Worm (Caenorhabditis elegans) whole organism, young adult: ENCODE results near the gene C34H4.5.

ENCODE experiments used
- C17E4.6 ChIP-seq: fragments of 200-800 bp; sonication (Bioruptor generic); IDR thresholded peaks from 2 replicates; pipeline ENCODE4 v1.3.6; 2022; ENCODE audit warnings: missing genetic modification reagents, missing genetic modification characterization, missing compliant biosample characterization
- D2030.7 ChIP-seq: fragments of 200-800 bp; sonication (Bioruptor generic); IDR thresholded peaks from 2 replicates; pipeline ENCODE4 v1.3.6; 2022; ENCODE audit warnings: missing genetic modification reagents, missing genetic modification characterization, missing compliant biosample characterization
- F10E7.11 ChIP-seq: sonication (generic microtip); optimal IDR thresholded peaks from 2 replicates; lab custom pipeline; 2017; ENCODE audit warnings: mild to moderate bottlenecking, missing genetic modification characterization, moderate library complexity, missing compliant biosample characterization
- F33H1.4 ChIP-seq: fragments of 200-800 bp; sonication (Bioruptor generic); IDR thresholded peaks from 2 replicates; pipeline ENCODE4 v1.3.6; 2022; ENCODE audit warnings: missing genetic modification reagents, missing genetic modification characterization, missing compliant biosample characterization
- Y53G8AR.9 ChIP-seq: fragments of 200-800 bp; sonication (Bioruptor generic); conservative IDR thresholded peaks from 2 replicates; pipeline ENCODE4 v1.3.6; 2022; ENCODE audit warnings: missing genetic modification reagents, missing genetic modification characterization, missing compliant biosample characterization
- Y95B8A.8 ChIP-seq: fragments of 200-800 bp; sonication (Bioruptor generic); IDR thresholded peaks from 2 replicates; pipeline ENCODE4 v1.3.6; 2022; ENCODE audit warnings: missing genetic modification reagents, missing genetic modification characterization, missing compliant biosample characterization
- aptf-3 ChIP-seq: fragments of 200-800 bp; sonication (Bioruptor generic); IDR thresholded peaks from 2 replicates; pipeline ENCODE4 v1.3.6; 2022; ENCODE audit warnings: missing genetic modification characterization, missing compliant biosample characterization
- atf-7 ChIP-seq: sonication (generic microtip); optimal IDR thresholded peaks from 2 replicates; lab custom pipeline; 2017; ENCODE audit warnings: mild to moderate bottlenecking, missing genetic modification characterization, missing compliant biosample characterization
- attf-5 ChIP-seq: fragments of 200-800 bp; sonication (Bioruptor generic); optimal IDR thresholded peaks from 2 replicates; lab custom pipeline; 2018; ENCODE audit warnings: mild to moderate bottlenecking, missing genetic modification characterization, missing compliant biosample characterization
- bed-1 ChIP-seq: fragments of 200-800 bp; sonication (Bioruptor generic); IDR thresholded peaks from 2 replicates; pipeline ENCODE4 v1.3.6; 2022; ENCODE audit warnings: missing genetic modification reagents, missing genetic modification characterization, missing compliant biosample characterization
- bed-2 ChIP-seq: fragments of 200-800 bp; sonication (Bioruptor generic); IDR thresholded peaks from 2 replicates; pipeline ENCODE4 v1.3.6; 2022; ENCODE audit warnings: missing genetic modification reagents, missing genetic modification characterization, missing compliant biosample characterization
- ceh-100 ChIP-seq: fragments of 200-800 bp; sonication (Bioruptor generic); IDR thresholded peaks from 2 replicates; pipeline ENCODE4 v1.3.6; 2022; ENCODE audit warnings: missing genetic modification reagents, missing genetic modification characterization, missing compliant biosample characterization
- die-1 ChIP-seq: sonication (generic microtip); optimal IDR thresholded peaks from 2 replicates; lab custom pipeline; 2016; ENCODE audit warnings: missing genotype, mild to moderate bottlenecking, missing genetic modification characterization, missing compliant biosample characterization
- dox-1 ChIP-seq: fragments of 200-800 bp; sonication (Bioruptor generic); IDR thresholded peaks from 2 replicates; pipeline ENCODE4 v1.3.6; 2022; ENCODE audit warnings: missing genetic modification reagents, missing genetic modification characterization, missing compliant biosample characterization
- egl-44 ChIP-seq: fragments of 200-800 bp; sonication (Bioruptor generic); IDR thresholded peaks from 2 replicates; pipeline ENCODE4 v1.3.6; 2022; ENCODE audit warnings: missing genetic modification reagents, missing genetic modification characterization, missing compliant biosample characterization
- ekl-4 ChIP-seq: fragments of 200-800 bp; sonication (Bioruptor generic); IDR thresholded peaks from 2 replicates; pipeline ENCODE4 v1.3.6; 2022; ENCODE audit warnings: missing genetic modification reagents, missing genetic modification characterization, missing compliant biosample characterization
- ets-4 ChIP-seq: fragments of 200-800 bp; sonication (Bioruptor generic); optimal IDR thresholded peaks from 2 replicates; lab custom pipeline; 2018; ENCODE audit warnings: mild to moderate bottlenecking, missing genetic modification characterization, missing compliant biosample characterization
- fkh-3 ChIP-seq: sonication (generic microtip); optimal IDR thresholded peaks from 2 replicates; lab custom pipeline; 2016; ENCODE audit warnings: mild to moderate bottlenecking, missing genetic modification characterization, missing compliant biosample characterization
- him-1 ChIP-seq: sonication (generic microtip); optimal IDR thresholded peaks from 2 replicates; lab custom pipeline; 2016; ENCODE audit warnings: missing genotype, missing genetic modification reagents, missing genetic modification characterization, missing compliant biosample characterization
- hrde-1 ChIP-seq: sonication (generic microtip); optimal IDR thresholded peaks from 2 replicates; lab custom pipeline; 2016; ENCODE audit warnings: missing genetic modification characterization, mild to moderate bottlenecking, missing compliant biosample characterization, moderate library complexity, missing genotype, missing genetic modification reagents, borderline replicate concordance
- let-607 ChIP-seq, 2 experiments: fragments of 200-800 bp in 1 of 2; sonication (Bioruptor generic) in 1 of 2; sonication (generic microtip) in 1 of 2; optimal IDR thresholded peaks; 2 replicates each; lab custom pipeline; 2016 to 2018; ENCODE audit warnings: mild to moderate bottlenecking in 2 of 2, missing compliant biosample characterization in 2 of 2, missing genetic modification characterization in 2 of 2, moderate library complexity in 2 of 2, missing genotype in 1 of 2
- lin-26 ChIP-seq: fragments of 200-800 bp; sonication (Bioruptor generic); IDR thresholded peaks from 2 replicates; pipeline ENCODE4 v1.3.6; 2022; ENCODE audit warnings: missing genetic modification reagents, missing genetic modification characterization, missing compliant biosample characterization
- lin-35 ChIP-seq, 3 experiments: fragments of 150-350 bp in 2 of 3; sonication (generic microtip) in 1 of 3; optimal IDR thresholded peaks; 2 replicates each; lab custom pipeline; 2014 to 2018; ENCODE audit warnings: missing biosample characterization in 3 of 3, missing genetic modification characterization in 3 of 3, missing genetic modification reagents in 3 of 3
- lsl-1 ChIP-seq: fragments of 200-800 bp; sonication (Bioruptor generic); optimal IDR thresholded peaks from 2 replicates; lab custom pipeline; 2018; ENCODE audit warnings: mild to moderate bottlenecking, missing genetic modification characterization, moderate library complexity, missing compliant biosample characterization
- madf-3 ChIP-seq: fragments of 200-800 bp; sonication (Bioruptor generic); IDR thresholded peaks from 2 replicates; pipeline ENCODE4 v1.3.6; 2022; ENCODE audit warnings: missing genetic modification reagents, missing genetic modification characterization, missing compliant biosample characterization
- mcd-1 ChIP-seq: fragments of 200-800 bp; sonication (Bioruptor generic); IDR thresholded peaks from 2 replicates; pipeline ENCODE4 v1.3.6; 2022; ENCODE audit warnings: missing genetic modification reagents, missing genetic modification characterization, missing compliant biosample characterization
- mxl-1 ChIP-seq: sonication (generic microtip); optimal IDR thresholded peaks from 2 replicates; lab custom pipeline; 2016; ENCODE audit warnings: missing genetic modification characterization, missing compliant biosample characterization
- nfya-1 ChIP-seq: sonication (generic microtip); optimal IDR thresholded peaks from 2 replicates; lab custom pipeline; 2017; ENCODE audit warnings: antibody characterized with exemption, missing compliant biosample characterization, missing genetic modification characterization, borderline replicate concordance; ENCODE audit not compliant: insufficient read depth
- nfya-2 ChIP-seq: fragments of 200-800 bp; sonication (Bioruptor generic); IDR thresholded peaks from 2 replicates; pipeline ENCODE4 v1.3.6; 2022; ENCODE audit warnings: missing genetic modification reagents, missing genetic modification characterization, missing compliant biosample characterization
- nfyb-1 ChIP-seq: fragments of 200-800 bp; sonication (Bioruptor generic); IDR thresholded peaks from 2 replicates; pipeline ENCODE4 v1.3.6; 2022; ENCODE audit warnings: missing genetic modification reagents, missing genetic modification characterization, missing compliant biosample characterization
- nhr-120 ChIP-seq: fragments of 200-800 bp; sonication (Bioruptor generic); IDR thresholded peaks from 2 replicates; pipeline ENCODE4 v1.3.6; 2022; ENCODE audit warnings: missing genetic modification characterization, missing compliant biosample characterization
- nhr-27 ChIP-seq: fragments of 200-800 bp; sonication (Bioruptor generic); optimal IDR thresholded peaks from 2 replicates; lab custom pipeline; 2018; ENCODE audit warnings: mild to moderate bottlenecking, missing genetic modification characterization, moderate library complexity, missing compliant biosample characterization
- nhr-90 ChIP-seq: sonication (generic microtip); optimal IDR thresholded peaks from 2 replicates; lab custom pipeline; 2016; ENCODE audit warnings: missing genotype, mild to moderate bottlenecking, missing genetic modification characterization, missing compliant biosample characterization
- rcor-1 ChIP-seq: fragments of 200-800 bp; sonication (Bioruptor generic); IDR thresholded peaks from 2 replicates; pipeline ENCODE4 v1.3.6; 2022; ENCODE audit warnings: missing genetic modification reagents, missing genetic modification characterization, missing compliant biosample characterization
- rec-8 ChIP-seq, 2 experiments: sonication (generic microtip); optimal IDR thresholded peaks; 2 replicates each; lab custom pipeline; 2016; ENCODE audit warnings: mild to moderate bottlenecking in 2 of 2, missing genetic modification characterization in 2 of 2, missing genetic modification reagents in 2 of 2, missing genotype in 2 of 2, missing biosample characterization in 1 of 2, missing compliant biosample characterization in 1 of 2, moderate library complexity in 1 of 2
- rpc-1 ChIP-seq, 2 experiments: fragments of 150-350 bp in 1 of 2; sonication (generic microtip) in 1 of 2; optimal IDR thresholded peaks; 2 replicates each; lab custom pipeline; 2014 to 2018; ENCODE audit warnings: missing biosample characterization in 1 of 2, missing genetic modification characterization in 1 of 2, missing genetic modification reagents in 1 of 2, missing genotype in 1 of 2
- snpc-1.1 ChIP-seq: sonication (generic microtip); optimal IDR thresholded peaks from 2 replicates; lab custom pipeline; 2017; ENCODE audit warnings: missing genetic modification characterization, mild to moderate bottlenecking, missing compliant biosample characterization, antibody characterized with exemption, moderate library complexity, missing genotype, missing genetic modification reagents; ENCODE audit not compliant: insufficient read depth
- snpc-3.4 ChIP-seq: sonication (generic microtip); optimal IDR thresholded peaks from 2 replicates; lab custom pipeline; 2017; ENCODE audit warnings: missing genetic modification characterization, mild to moderate bottlenecking, missing compliant biosample characterization, antibody characterized with exemption, moderate library complexity, missing genotype, missing genetic modification reagents
- snpc-4 ChIP-seq, 5 experiments: fragments of 150-350 bp in 1 of 5; sonication (generic microtip) in 4 of 5; optimal IDR thresholded peaks; 2 replicates each; lab custom pipeline; 2014 to 2018; ENCODE audit warnings: missing genetic modification characterization in 5 of 5, missing biosample characterization in 3 of 5, antibody characterized with exemption in 2 of 5, mild to moderate bottlenecking in 2 of 5, missing compliant biosample characterization in 2 of 5, missing genotype in 2 of 5, moderate library complexity in 2 of 5, missing genetic modification reagents in 1 of 5
- tbp1 ChIP-seq: fragments of 200-800 bp; sonication (Bioruptor generic); optimal IDR thresholded peaks from 2 replicates; lab custom pipeline; 2018; ENCODE audit warnings: mild to moderate bottlenecking, missing genetic modification characterization, missing compliant biosample characterization
- unc-62 ChIP-seq: fragments of 150-350 bp; optimal IDR thresholded peaks from 2 replicates; lab custom pipeline; 2014; ENCODE audit warnings: missing biosample characterization, missing genetic modification reagents, missing genetic modification characterization
- zfh-2 ChIP-seq: fragments of 200-800 bp; sonication (Bioruptor generic); conservative IDR thresholded peaks from 2 replicates; pipeline ENCODE4 v1.3.6; 2022; ENCODE audit warnings: missing genetic modification reagents, missing genetic modification characterization, missing compliant biosample characterization
- zim-3 ChIP-seq: sonication (generic microtip); optimal IDR thresholded peaks from 2 replicates; lab custom pipeline; 2017; ENCODE audit warnings: mild to moderate bottlenecking, missing genetic modification characterization, moderate library complexity, missing compliant biosample characterization
- ztf-22 ChIP-seq: fragments of 200-800 bp; sonication (Bioruptor generic); optimal IDR thresholded peaks from 2 replicates; lab custom pipeline; 2018; ENCODE audit warnings: mild to moderate bottlenecking, missing genetic modification characterization, moderate library complexity, missing compliant biosample characterization
- ztf-28 ChIP-seq: fragments of 200-800 bp; sonication (Bioruptor generic); IDR thresholded peaks from 2 replicates; pipeline ENCODE4 v1.3.6; 2022; ENCODE audit warnings: missing genetic modification reagents, missing genetic modification characterization, missing compliant biosample characterization

The C34H4.5 gene

DNA sequence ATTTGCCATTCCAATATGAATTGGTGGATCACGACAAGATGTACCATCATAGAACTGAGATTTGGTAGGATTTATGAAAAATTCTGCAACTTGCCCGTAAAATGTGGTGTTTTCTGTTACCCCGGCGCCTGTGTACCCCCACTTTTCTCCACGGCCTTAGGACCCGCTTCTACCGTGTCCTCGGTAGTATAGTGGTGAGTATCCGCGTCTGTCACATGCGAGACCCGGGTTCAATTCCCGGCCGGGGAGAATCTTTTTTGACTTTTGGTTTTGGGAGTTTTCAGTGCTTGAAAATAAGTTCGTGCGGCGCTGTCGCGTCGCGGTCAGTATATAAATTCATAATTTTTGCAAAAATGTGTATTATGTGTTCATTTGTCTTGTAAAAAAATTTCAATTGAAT lies 35.6 kb downstream of the C34H4.5 start:
- TF ChIP-seq lin-35 (GFP tag; optimal IDR thresholded peaks at IDR 0.05; lab: Kevin White, UChicago) (no peak), Y53G8AR.9 (GFP tag; lab: Robert Waterston, UW) (no peak), ztf-22 (GFP tag; lab: Kevin White, UChicago) (no peak), ekl-4 (GFP tag; lab: Robert Waterston, UW) (no peak), bed-1 (no peak), madf-3 (GFP tag; lab: Robert Waterston, UW) (0 out of 2 replicates have a peak, but pooled peaks have one; percentile 63), mcd-1 (GFP tag; lab: Robert Waterston, UW) (peak; percentile 37; the same call in 1 of the 2 replicates), attf-5 (GFP tag; lab: Kevin White, UChicago) (peak; percentile 25), tbp1 (GFP tag; lab: Kevin White, UChicago) (peak; percentile 88), snpc-4 (GFP tag; optimal IDR thresholded peaks at IDR 0.05; lab: Kevin White, UChicago) (no peak), snpc-4 (tag; optimal IDR thresholded peaks at IDR 0.05; lab: Kevin White, UChicago) (peak in 1 of 4 experiments; percentile 12), aptf-3 (no peak), fkh-3 (no peak), nfya-1 (no peak), nhr-90 (tag; lab: Kevin White, UChicago) (peak; percentile 12), dox-1 (GFP tag; lab: Robert Waterston, UW) (peak; percentile 52; the same call in 1 of the 2 replicates), ets-4 (no peak), D2030.7 (GFP tag; lab: Robert Waterston, UW) (peak; percentile 56; the same call in 1 of the 2 replicates), nfya-2 (no peak), F10E7.11 (no peak), ztf-28 (GFP tag; lab: Robert Waterston, UW) (no peak), Y95B8A.8 (GFP tag; lab: Robert Waterston, UW) (no peak), rec-8 (tag; optimal IDR thresholded peaks at IDR 0.05; lab: Kevin White, UChicago) (peak in 1 of 2 experiments; percentile 25), let-607 (tag; optimal IDR thresholded peaks at IDR 0.05; lab: Kevin White, UChicago) (no peak), nfyb-1 (no peak), F33H1.4 (GFP tag; lab: Robert Waterston, UW) (0 out of 2 replicates have a peak, but pooled peaks have one; percentile 27), him-1 (peak; percentile 83), die-1 (tag; lab: Kevin White, UChicago) (peak; percentile 64), C17E4.6 (GFP tag; lab: Robert Waterston, UW) (no peak), egl-44 (GFP tag; lab: Robert Waterston, UW) (no peak), unc-62 (GFP tag; lab: Kevin White, UChicago) (no peak), ceh-100 (GFP tag; lab: Robert Waterston, UW) (no peak), hrde-1 (tag; lab: Kevin White, UChicago) (no peak), atf-7 (tag; lab: Kevin White, UChicago) (no peak), rcor-1 (0 out of 2 replicates have a peak, but pooled peaks have one; percentile 27), lin-26 (GFP tag; lab: Robert Waterston, UW) (peak; percentile 85), nhr-27 (no peak), bed-2 (GFP tag; lab: Robert Waterston, UW) (no peak), zim-3 (no peak), nhr-120 (GFP tag; lab: Robert Waterston, UW) (0 out of 2 replicates have a peak, but pooled peaks have one; percentile 59), zfh-2 (GFP tag; lab: Robert Waterston, UW) (0 out of 2 replicates have a peak, but pooled peaks have one; percentile 32), snpc-3.4 (tag; lab: Kevin White, UChicago) (no peak), snpc-1.1 (tag; lab: Kevin White, UChicago) (peak; percentile 27), lsl-1 (peak; percentile 9), mxl-1 (tag; lab: Kevin White, UChicago) (peak; percentile 21), rpc-1 (optimal IDR thresholded peaks at IDR 0.05; lab: Kevin White, UChicago) (peak; percentile 65), rpc-1 (tag; optimal IDR thresholded peaks at IDR 0.05; lab: Kevin White, UChicago) (peak; percentile 83)
